Fruit fly (Drosophila melanogaster) whole organism, prepupa: ENCODE results near the gene CG10137.

Experiments used
- Blimp-1 ChIP-seq: fragments of 200-800 bp; sonication (Bioruptor generic); optimal IDR thresholded peaks from 3 replicates; lab custom pipeline; 2017; ENCODE audit warnings: missing biosample characterization, missing genetic modification characterization, mild to moderate bottlenecking, moderate library complexity, missing genetic modification reagents
- CG11762 ChIP-seq: fragments of 200-800 bp; sonication (Bioruptor generic); optimal IDR thresholded peaks from 3 replicates; lab custom pipeline; 2016; ENCODE audit warnings: missing biosample characterization, missing genetic modification characterization; ENCODE audit not compliant: insufficient read depth
- CG15336 ChIP-seq: fragments of 200-800 bp; sonication (Bioruptor generic); IDR thresholded peaks from 2 replicates; pipeline ENCODE4 v1.3.6; 2022; ENCODE audit warnings: missing biosample characterization, missing genetic modification characterization
- CG16779 ChIP-seq: fragments of 200-800 bp; sonication (Bioruptor generic); optimal IDR thresholded peaks from 3 replicates; lab custom pipeline; 2017; ENCODE audit warnings: missing biosample characterization, mild to moderate bottlenecking, missing genetic modification characterization
- CG3032 ChIP-seq: fragments of 200-800 bp; optimal IDR thresholded peaks from 2 replicates; lab custom pipeline; 2019; ENCODE audit warnings: missing biosample characterization, mild to moderate bottlenecking, missing genetic modification characterization, moderate library complexity
- CG31627 ChIP-seq: fragments of 200-800 bp; sonication (Bioruptor generic); optimal IDR thresholded peaks from 3 replicates; lab custom pipeline; 2016; ENCODE audit warnings: missing biosample characterization, missing genetic modification characterization
- CG3919 ChIP-seq: fragments of 200-800 bp; sonication (Bioruptor generic); optimal IDR thresholded peaks from 3 replicates; lab custom pipeline; 2016; ENCODE audit warnings: missing biosample characterization, missing genetic modification characterization
- CG4318 ChIP-seq: fragments of 200-800 bp; sonication (Bioruptor generic); optimal IDR thresholded peaks from 3 replicates; lab custom pipeline; 2017; ENCODE audit warnings: missing biosample characterization, mild to moderate bottlenecking, missing genetic modification characterization
- CG6163 ChIP-seq: fragments of 200-800 bp; sonication (Bioruptor generic); IDR thresholded peaks from 3 replicates; pipeline ENCODE4 v1.3.6; 2022; ENCODE audit warnings: missing biosample characterization, missing genetic modification characterization
- CG6276 ChIP-seq: fragments of 200-800 bp; sonication (Bioruptor generic); optimal IDR thresholded peaks from 2 replicates; lab custom pipeline; 2017; ENCODE audit warnings: missing biosample characterization, mild to moderate bottlenecking, missing genetic modification characterization
- CG6792 ChIP-seq: fragments of 200-800 bp; sonication (Bioruptor generic); optimal IDR thresholded peaks from 3 replicates; lab custom pipeline; 2016; ENCODE audit warnings: missing biosample characterization, missing genetic modification characterization
- CG6808 ChIP-seq: fragments of 200-800 bp; sonication (Bioruptor generic); optimal IDR thresholded peaks from 3 replicates; lab custom pipeline; 2017; ENCODE audit warnings: missing biosample characterization, missing genetic modification characterization, mild to moderate bottlenecking, moderate library complexity, missing genetic modification reagents
- CG8119 ChIP-seq: fragments of 200-800 bp; sonication (Bioruptor generic); IDR thresholded peaks from 3 replicates; pipeline ENCODE4 v1.3.6; 2022; ENCODE audit warnings: missing biosample characterization, missing genetic modification characterization
- CG9139 ChIP-seq: fragments of 200-800 bp; sonication (Bioruptor generic); optimal IDR thresholded peaks from 3 replicates; lab custom pipeline; 2017; ENCODE audit warnings: missing biosample characterization, mild to moderate bottlenecking, missing genetic modification characterization
- Eip75B ChIP-seq: fragments of 200-800 bp; sonication (Bioruptor generic); optimal IDR thresholded peaks from 3 replicates; lab custom pipeline; 2016; ENCODE audit warnings: missing biosample characterization, missing genetic modification characterization
- Eip78C ChIP-seq: fragments of 200-800 bp; sonication (Bioruptor generic); peaks from one replicate; lab custom pipeline; 2016; ENCODE audit warnings: missing biosample characterization, missing genetic modification characterization
- Eip93F ChIP-seq: fragments of 200-800 bp; sonication (Bioruptor generic); optimal IDR thresholded peaks from 2 replicates; lab custom pipeline; 2016; ENCODE audit warnings: missing biosample characterization, mild to moderate bottlenecking, missing genetic modification characterization
- Ets21C ChIP-seq: fragments of 200-800 bp; sonication (Bioruptor generic); optimal IDR thresholded peaks from 3 replicates; lab custom pipeline; 2016; ENCODE audit warnings: missing biosample characterization, missing genetic modification characterization
- Gug ChIP-seq: fragments of 200-800 bp; sonication (Bioruptor generic); IDR thresholded peaks from 2 replicates; pipeline ENCODE4 v1.3.6; 2022; ENCODE audit warnings: missing biosample characterization, missing genetic modification characterization
- Hr4 ChIP-seq: fragments of 200-800 bp; sonication (Bioruptor generic); optimal IDR thresholded peaks from 3 replicates; lab custom pipeline; 2016; ENCODE audit warnings: missing biosample characterization, missing genetic modification characterization
- Lpt ChIP-seq: fragments of 200-800 bp; sonication (Bioruptor generic); optimal IDR thresholded peaks from 3 replicates; lab custom pipeline; 2016; ENCODE audit warnings: missing biosample characterization, missing genetic modification characterization
- Met ChIP-seq: fragments of 200-800 bp; sonication (Bioruptor generic); optimal IDR thresholded peaks from 3 replicates; lab custom pipeline; 2016; ENCODE audit warnings: missing biosample characterization, missing genetic modification characterization
- OdsH ChIP-seq: fragments of 200-800 bp; sonication (Bioruptor generic); optimal IDR thresholded peaks from 3 replicates; lab custom pipeline; 2016; ENCODE audit warnings: missing biosample characterization, missing genetic modification characterization
- Sox102F ChIP-seq: fragments of 200-800 bp; sonication (Bioruptor generic); optimal IDR thresholded peaks from 2 replicates; lab custom pipeline; 2016; ENCODE audit warnings: missing biosample characterization, mild to moderate bottlenecking, missing genetic modification characterization
- Sox14 ChIP-seq: fragments of 200-800 bp; sonication (Bioruptor generic); optimal IDR thresholded peaks from 3 replicates; lab custom pipeline; 2016; ENCODE audit warnings: missing biosample characterization, missing genetic modification characterization
- Sox15 ChIP-seq: fragments of 200-800 bp; sonication (Bioruptor generic); optimal IDR thresholded peaks from 3 replicates; lab custom pipeline; 2016; ENCODE audit warnings: missing biosample characterization, missing genetic modification characterization
- acj6 ChIP-seq: fragments of 200-800 bp; sonication (Bioruptor generic); optimal IDR thresholded peaks from 3 replicates; lab custom pipeline; 2016; ENCODE audit warnings: missing biosample characterization, missing genetic modification characterization
- dac ChIP-seq: fragments of 200-800 bp; sonication (Bioruptor generic); optimal IDR thresholded peaks from 2 replicates; lab custom pipeline; 2017; ENCODE audit warnings: missing biosample characterization, mild to moderate bottlenecking, missing genetic modification characterization
- dsx ChIP-seq: fragments of 200-800 bp; optimal IDR thresholded peaks from 3 replicates; lab custom pipeline; 2019; ENCODE audit warnings: missing biosample characterization, mild to moderate bottlenecking, missing genetic modification characterization, moderate library complexity; ENCODE audit not compliant: poor library complexity, severe bottlenecking
- esn ChIP-seq: fragments of 200-800 bp; sonication (Bioruptor generic); optimal IDR thresholded peaks from 2 replicates; lab custom pipeline; 2016; ENCODE audit warnings: missing biosample characterization, mild to moderate bottlenecking, missing genetic modification characterization, moderate library complexity
- fd59A ChIP-seq: fragments of 200-800 bp; sonication (Bioruptor generic); optimal IDR thresholded peaks from 2 replicates; lab custom pipeline; 2017; ENCODE audit warnings: missing biosample characterization, mild to moderate bottlenecking, missing genetic modification characterization, missing genetic modification reagents
- lz ChIP-seq: fragments of 200-800 bp; sonication (Bioruptor generic); optimal IDR thresholded peaks from 3 replicates; lab custom pipeline; 2016; ENCODE audit warnings: missing biosample characterization, missing genetic modification characterization
- net ChIP-seq: fragments of 200-800 bp; sonication (Bioruptor generic); optimal IDR thresholded peaks from 3 replicates; lab custom pipeline; 2016; ENCODE audit warnings: missing biosample characterization, missing genetic modification characterization
- pdm3 ChIP-seq: fragments of 200-800 bp; sonication (Bioruptor generic); optimal IDR thresholded peaks from 3 replicates; lab custom pipeline; 2016; ENCODE audit warnings: missing biosample characterization, missing genetic modification characterization
- salr ChIP-seq, 2 experiments: fragments of 200-800 bp; sonication (Bioruptor generic); optimal IDR thresholded peaks; 3 replicates each; lab custom pipeline; 2016 to 2018; ENCODE audit warnings: missing biosample characterization in 2 of 2, missing genetic modification characterization in 2 of 2, mild to moderate bottlenecking in 1 of 2
- ss ChIP-seq, 2 experiments: fragments of 200-800 bp; sonication (Bioruptor generic); optimal IDR thresholded peaks; 2 replicates in 1 of 2; 3 replicates in 1 of 2; lab custom pipeline; 2017 to 2018; ENCODE audit warnings: mild to moderate bottlenecking in 2 of 2, missing biosample characterization in 2 of 2, missing genetic modification characterization in 2 of 2, moderate library complexity in 1 of 2
- svp ChIP-seq: fragments of 200-800 bp; sonication (Bioruptor generic); peaks from one replicate; lab custom pipeline; 2016; ENCODE audit warnings: missing biosample characterization, missing genetic modification characterization
- topi ChIP-seq: fragments of 200-800 bp; sonication (Bioruptor generic); optimal IDR thresholded peaks from 3 replicates; lab custom pipeline; 2016; ENCODE audit warnings: missing biosample characterization, missing genetic modification characterization
- vri ChIP-seq: fragments of 200-800 bp; sonication (Bioruptor generic); optimal IDR thresholded peaks from 3 replicates; lab custom pipeline; 2016; ENCODE audit warnings: missing biosample characterization, mild to moderate bottlenecking, missing genetic modification characterization

The CG10137 gene

DNA sequence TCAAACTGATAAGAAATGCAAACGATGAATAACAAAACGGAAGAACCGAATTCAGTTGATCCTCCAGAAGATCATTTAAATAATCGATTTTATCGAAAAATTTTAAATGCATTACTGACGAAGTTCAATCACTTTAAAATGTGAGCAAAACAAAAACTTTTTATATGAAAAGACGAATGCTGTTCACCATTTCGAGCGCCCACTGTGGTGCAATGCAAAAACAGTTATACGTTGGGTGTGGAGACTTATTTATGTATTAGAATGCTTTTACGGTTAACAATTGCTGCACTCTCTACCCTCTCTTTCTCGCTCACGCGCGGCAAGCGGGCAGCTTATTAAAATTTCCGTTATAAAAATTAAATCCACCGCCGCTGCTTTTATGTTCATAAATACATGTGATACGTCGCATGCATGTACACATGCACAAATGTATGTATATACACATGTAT, 44.3 kb downstream of the CG10137 start (continued):
- no peak for TF ChIP-seq ss (GFP tag; optimal IDR thresholded peaks at IDR 0.05; lab: Kevin White, UChicago)
- peak; percentile 22 for TF ChIP-seq Sox102F (GFP tag; lab: Kevin White, UChicago)
- TF ChIP-seq net (GFP tag; lab: Kevin White, UChicago): peak; percentile 31
- peak; percentile 28 for TF ChIP-seq CG4318 (GFP tag; lab: Kevin White, UChicago)
- TF ChIP-seq Sox14 (GFP tag; lab: Kevin White, UChicago): no peak
- TF ChIP-seq Hr4 (GFP tag; lab: Kevin White, UChicago): peak; percentile 73
- TF ChIP-seq Sox15 (GFP tag; lab: Kevin White, UChicago): no peak
- TF ChIP-seq CG31627: peak; percentile 31
- peak; percentile 37 for TF ChIP-seq Eip93F (GFP tag; lab: Kevin White, UChicago)
- TF ChIP-seq CG8119: 0 out of 3 replicates have a peak, but pooled peaks have one; percentile 39
- peak; percentile 49 for TF ChIP-seq lz (GFP tag; lab: Kevin White, UChicago)
- TF ChIP-seq salr (GFP tag; optimal IDR thresholded peaks at IDR 0.05; lab: Kevin White, UChicago): no peak
- no peak for TF ChIP-seq CG16779 (tag; lab: Kevin White, UChicago)
- TF ChIP-seq Ets21C (GFP tag; lab: Kevin White, UChicago): no peak
- peak; percentile 52 for TF ChIP-seq topi (GFP tag; lab: Kevin White, UChicago)
- peak; percentile 8 for TF ChIP-seq acj6 (GFP tag; lab: Kevin White, UChicago)
- TF ChIP-seq vri (GFP tag; lab: Kevin White, UChicago): peak; percentile 4
- TF ChIP-seq CG6808 (GFP tag; lab: Kevin White, UChicago): no peak
- no peak for TF ChIP-seq CG6276
- peak; percentile 35 for TF ChIP-seq CG3919 (GFP tag; lab: Kevin White, UChicago)
- no peak for TF ChIP-seq Blimp-1 (GFP tag; lab: Kevin White, UChicago)
- peak; percentile 22 for TF ChIP-seq dac (GFP tag; lab: Kevin White, UChicago)
- TF ChIP-seq, all 60 proteins: peak for 30

DNA sequence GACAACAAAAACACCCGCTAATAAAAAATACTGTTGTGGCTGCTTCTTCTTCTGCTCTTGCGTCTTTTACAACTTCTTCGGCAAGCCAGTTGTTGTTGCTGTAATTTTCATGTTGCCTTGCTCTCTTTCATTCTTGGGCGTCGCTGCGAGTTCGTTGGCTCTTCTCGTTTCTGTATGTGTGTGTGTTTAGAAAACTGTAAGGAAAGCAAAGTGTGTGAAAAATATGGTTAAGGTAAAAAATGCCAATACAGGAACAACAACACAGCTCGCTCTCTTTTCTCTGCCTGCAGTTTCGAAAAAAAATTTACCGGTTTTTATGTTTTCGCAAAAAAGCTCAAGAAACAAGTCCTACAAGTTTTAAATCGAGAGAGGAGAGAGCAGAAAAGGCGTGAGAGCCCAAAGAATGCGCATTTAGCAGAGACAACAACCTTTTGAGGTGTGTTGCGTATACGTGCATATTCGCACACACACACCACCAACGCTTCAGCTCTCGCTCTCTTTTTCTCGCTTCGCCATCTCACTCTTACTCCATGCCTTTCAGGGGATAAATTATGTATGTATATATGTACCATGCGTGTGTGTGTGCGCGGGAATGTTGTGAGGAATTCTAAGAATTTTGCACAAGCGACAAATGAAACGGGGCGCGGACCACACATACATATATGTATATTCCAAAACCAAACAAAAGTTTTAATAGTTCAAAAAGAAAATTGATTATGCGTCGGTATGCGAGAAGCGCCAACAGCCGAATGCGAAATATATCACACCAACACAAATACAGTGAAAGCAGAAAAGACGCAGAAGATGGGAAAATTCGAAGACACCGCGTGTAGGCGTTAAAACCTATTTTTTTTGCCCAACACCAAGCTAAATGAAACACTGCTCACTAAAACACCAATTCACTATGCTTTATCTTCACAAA, 45.3 kb downstream of the CG10137 start:
- TF ChIP-seq Eip78C (GFP tag; lab: Kevin White, UChicago) (no peak), ss (GFP tag; optimal IDR thresholded peaks at IDR 0.05; lab: Kevin White, UChicago) (peak in 1 of 2 experiments; percentile 39), Gug (GFP tag; lab: Robert Waterston, UW) (no peak), esn (peak; percentile 2), pdm3 (GFP tag; lab: Kevin White, UChicago) (no peak), CG6163 (peak; percentile 27; the same call in 1 of the 3 replicates), Met (GFP tag; lab: Kevin White, UChicago) (peak; percentile 1), dac (GFP tag; lab: Kevin White, UChicago) (no peak), dsx (GFP tag; lab: Kevin White, UChicago) (peak; percentile 25), Sox14 (GFP tag; lab: Kevin White, UChicago) (peak; percentile 55), CG11762 (GFP tag; lab: Kevin White, UChicago) (no peak), vri (GFP tag; lab: Kevin White, UChicago) (peak; percentile 32), CG6808 (GFP tag; lab: Kevin White, UChicago) (no peak), lz (GFP tag; lab: Kevin White, UChicago) (no peak), Ets21C (GFP tag; lab: Kevin White, UChicago) (no peak), CG15336 (GFP tag; lab: Robert Waterston, UW) (peak; percentile 9; the same call in 1 of the 2 replicates), Lpt (peak; percentile 70), OdsH (no peak), Eip75B (GFP tag; lab: Kevin White, UChicago) (no peak), CG9139 (peak; percentile 2), Sox102F (GFP tag; lab: Kevin White, UChicago) (no peak), svp (GFP tag; lab: Kevin White, UChicago) (peak; percentile 84), fd59A (GFP tag; lab: Kevin White, UChicago) (no peak), CG3032 (tag; lab: Kevin White, UChicago) (peak; percentile 1), salr (GFP tag; optimal IDR thresholded peaks at IDR 0.05; lab: Kevin White, UChicago) (peak in 1 of 2 experiments; percentile 24), CG6792 (GFP tag; lab: Kevin White, UChicago) (no peak)
